Worm (Caenorhabditis elegans) whole organism, L4 larva: Measurements from ENCODE around the gene perm-2.
"Not testable (repeated sequence)": the region's sequence is repeated elsewhere in the genome, so short reads cannot be mapped to it uniquely, and the experiment has no call there.

ENCODE experiments used
- gei-8 ChIP-seq: fragments of 200-800 bp; sonication (Bioruptor generic); optimal IDR thresholded peaks from 2 replicates; lab custom pipeline; 2018; ENCODE audit warnings: mild to moderate bottlenecking, missing genetic modification characterization, missing compliant biosample characterization
- lim-7 ChIP-seq: fragments of 200-800 bp; sonication (Bioruptor generic); IDR thresholded peaks from 2 replicates; pipeline ENCODE4 v1.3.6; 2022; ENCODE audit warnings: missing genetic modification characterization, missing compliant biosample characterization
- nhr-10 ChIP-seq: fragments of 150-350 bp; optimal IDR thresholded peaks from 2 replicates; lab custom pipeline; 2014; ENCODE audit warnings: missing biosample characterization, missing genetic modification characterization

ce11 chrIV:1104007-1104406 is 22.6 kb upstream of the perm-2 start:
- not testable (repeated sequence) for TF ChIP-seq lim-7 (GFP tag; lab: Robert Waterston, UW); gei-8 (GFP tag; lab: Kevin White, UChicago); nhr-10 (tag; lab: Kevin White, UChicago)
